Worm (Caenorhabditis elegans) whole organism, L3 larva: ENCODE measurements around the gene F02E11.7.
"Not testable (repeated sequence)": the region's sequence is repeated elsewhere in the genome, so short reads cannot be mapped to it uniquely, and the experiment has no call there.

Experiments used
- R02D3.7 ChIP-seq: fragments of 150-350 bp; optimal IDR thresholded peaks from 2 replicates; lab custom pipeline; 2014; ENCODE audit warnings: missing biosample characterization, missing genetic modification characterization
- ZK546.5 ChIP-seq: sonication (generic microtip); optimal IDR thresholded peaks from 2 replicates; lab custom pipeline; 2017; ENCODE audit warnings: missing biosample characterization, missing genetic modification characterization
- ama-1 ChIP-seq: fragments of 150-350 bp; optimal IDR thresholded peaks from 2 replicates; lab custom pipeline; 2018
- ceh-28 ChIP-seq: fragments of 150-350 bp; optimal IDR thresholded peaks from 2 replicates; lab custom pipeline; 2014; ENCODE audit warnings: missing biosample characterization, missing genetic modification reagents, missing genetic modification characterization
- ceh-9 ChIP-seq: sonication (generic microtip); optimal IDR thresholded peaks from 2 replicates; lab custom pipeline; 2018; ENCODE audit warnings: missing biosample characterization, missing genetic modification characterization
- daf-12 ChIP-seq: fragments of 150-350 bp; optimal IDR thresholded peaks from 2 replicates; lab custom pipeline; 2014; ENCODE audit warnings: missing biosample characterization, missing genetic modification reagents, missing genetic modification characterization
- egl-5 ChIP-seq: fragments of 150-350 bp; optimal IDR thresholded peaks from 2 replicates; lab custom pipeline; 2017; ENCODE audit warnings: missing biosample characterization, missing genetic modification reagents, missing genetic modification characterization, inconsistent platforms
- elt-1 ChIP-seq: fragments of 150-350 bp; optimal IDR thresholded peaks from 2 replicates; lab custom pipeline; 2014; ENCODE audit warnings: missing biosample characterization, missing genetic modification characterization
- elt-2 ChIP-seq: sonication (generic microtip); optimal IDR thresholded peaks from 2 replicates; lab custom pipeline; 2016; ENCODE audit warnings: missing genetic modification reagents, mild to moderate bottlenecking, missing genetic modification characterization, missing compliant biosample characterization
- elt-3 ChIP-seq, 3 experiments: fragments of 150-350 bp in 1 of 3; sonication (generic microtip) in 2 of 3; optimal IDR thresholded peaks; 2 replicates in 2 of 3; 4 replicates in 1 of 3; lab custom pipeline; 2014 to 2017; ENCODE audit warnings: missing biosample characterization in 3 of 3, missing genetic modification characterization in 3 of 3
- eor-1 ChIP-seq, 2 experiments: fragments of 150-350 bp; optimal IDR thresholded peaks; 2 replicates each; lab custom pipeline; 2014 to 2018; ENCODE audit warnings: missing biosample characterization in 2 of 2, missing genetic modification characterization in 2 of 2
- fkh-10 ChIP-seq: sonication (generic microtip); optimal IDR thresholded peaks from 2 replicates; lab custom pipeline; 2017; ENCODE audit warnings: missing biosample characterization, missing genetic modification reagents, missing genetic modification characterization
- hmg-11 ChIP-seq: sonication (generic microtip); optimal IDR thresholded peaks from 2 replicates; lab custom pipeline; 2016; ENCODE audit warnings: missing genetic modification characterization, missing compliant biosample characterization
- jun-1 ChIP-seq: fragments of 150-350 bp; optimal IDR thresholded peaks from 2 replicates; lab custom pipeline; 2014; ENCODE audit warnings: missing biosample characterization, missing genetic modification reagents, missing genetic modification characterization
- lin-15B ChIP-seq: fragments of 150-350 bp; optimal IDR thresholded peaks from 2 replicates; lab custom pipeline; 2014; ENCODE audit warnings: missing biosample characterization, missing genetic modification characterization
- lin-39 ChIP-seq: fragments of 150-350 bp; optimal IDR thresholded peaks from 2 replicates; lab custom pipeline; 2018; ENCODE audit warnings: missing biosample characterization, missing genetic modification reagents, missing genetic modification characterization
- lsy-12 ChIP-seq: sonication (generic microtip); optimal IDR thresholded peaks from 2 replicates; lab custom pipeline; 2016; ENCODE audit warnings: mild to moderate bottlenecking, missing genetic modification characterization, missing compliant biosample characterization
- mml-1 ChIP-seq: fragments of 150-350 bp; sonication (generic microtip); optimal IDR thresholded peaks from 3 replicates; lab custom pipeline; 2014; ENCODE audit warnings: missing biosample characterization, missing genetic modification characterization
- nfya-1 ChIP-seq: sonication (generic microtip); optimal IDR thresholded peaks from 2 replicates; lab custom pipeline; 2017; ENCODE audit warnings: missing genetic modification characterization, mild to moderate bottlenecking, missing compliant biosample characterization, antibody characterized with exemption, moderate library complexity; ENCODE audit not compliant: insufficient read depth
- nhr-11 ChIP-seq: fragments of 150-350 bp; optimal IDR thresholded peaks from 2 replicates; lab custom pipeline; 2014; ENCODE audit warnings: missing biosample characterization, missing genetic modification characterization
- nhr-12 ChIP-seq: fragments of 150-350 bp; optimal IDR thresholded peaks from 2 replicates; lab custom pipeline; 2014; ENCODE audit warnings: missing biosample characterization, missing genetic modification characterization
- nhr-237 ChIP-seq: fragments of 150-350 bp; optimal IDR thresholded peaks from 2 replicates; lab custom pipeline; 2014; ENCODE audit warnings: missing biosample characterization, missing genetic modification characterization
- nhr-25 ChIP-seq: sonication (generic microtip); optimal IDR thresholded peaks from 2 replicates; lab custom pipeline; 2017; ENCODE audit warnings: missing biosample characterization, missing genetic modification characterization
- nhr-67 ChIP-seq: fragments of 150-350 bp; optimal IDR thresholded peaks from 2 replicates; lab custom pipeline; 2014; ENCODE audit warnings: missing biosample characterization, missing genetic modification characterization
- nhr-76 ChIP-seq: fragments of 150-350 bp; sonication (generic microtip); optimal IDR thresholded peaks from 5 replicates; lab custom pipeline; 2014; ENCODE audit warnings: missing biosample characterization, missing genetic modification characterization
- nhr-77 ChIP-seq: fragments of 150-350 bp; optimal IDR thresholded peaks from 2 replicates; lab custom pipeline; 2014; ENCODE audit warnings: missing biosample characterization, missing genetic modification characterization
- pha-4 ChIP-seq: fragments of 150-350 bp; optimal IDR thresholded peaks from 2 replicates; lab custom pipeline; 2014; ENCODE audit warnings: missing biosample characterization, missing genetic modification reagents, missing genetic modification characterization
- pqm-1 ChIP-seq: fragments of 150-350 bp; optimal IDR thresholded peaks from 2 replicates; lab custom pipeline; 2017; ENCODE audit warnings: missing biosample characterization, missing genetic modification characterization, inconsistent platforms
- skn-1 ChIP-seq: fragments of 150-350 bp; optimal IDR thresholded peaks from 2 replicates; lab custom pipeline; 2014; ENCODE audit warnings: missing biosample characterization, missing genetic modification characterization
- snpc-4 ChIP-seq: fragments of 150-350 bp; optimal IDR thresholded peaks from 2 replicates; lab custom pipeline; 2014; ENCODE audit warnings: missing biosample characterization, missing genetic modification characterization
- tbx-2 ChIP-seq: sonication (generic microtip); optimal IDR thresholded peaks from 2 replicates; lab custom pipeline; 2016; ENCODE audit warnings: mild to moderate bottlenecking, missing genetic modification characterization, missing compliant biosample characterization
- unc-39 ChIP-seq: sonication (generic microtip); optimal IDR thresholded peaks from 4 replicates; lab custom pipeline; 2017; ENCODE audit warnings: missing biosample characterization, missing genetic modification characterization
- zag-1 ChIP-seq: fragments of 150-350 bp; optimal IDR thresholded peaks from 2 replicates; lab custom pipeline; 2014; ENCODE audit warnings: missing biosample characterization, missing genetic modification characterization
- ztf-11 ChIP-seq: fragments of 150-350 bp; optimal IDR thresholded peaks from 2 replicates; lab custom pipeline; 2014; ENCODE audit warnings: missing biosample characterization, missing genetic modification characterization
- ztf-4 ChIP-seq: fragments of 150-350 bp; optimal IDR thresholded peaks from 2 replicates; lab custom pipeline; 2014; ENCODE audit warnings: missing biosample characterization, missing genetic modification characterization

The F02E11.7 gene

ce11 chrII:3290544-3290943 lies 23.1 kb downstream of the F02E11.7 start, which contains the start of gene F39E9.14:
TSS of gene F39E9.14 (minus strand) at chrII:3290644.
- TF ChIP-seq ceh-9, mml-1, ztf-4 (tag; lab: Kevin White, UChicago): not testable (repeated sequence)

- TF ChIP-seq pqm-1 (tag; lab: Kevin White, UChicago), result peak; percentile 55
- TF ChIP-seq snpc-4, result no peak
- peak; percentile 77 for TF ChIP-seq elt-2 (tag; lab: Kevin White, UChicago)
Observed at ce11 chrII:3295193-3295592, 27.7 kb downstream of the F02E11.7 start, which contains the start of gene btb-17. TSS of gene btb-17 (plus strand) at chrII:3295405.

ce11 chrII:3296644-3297043 lies 29.2 kb downstream of the F02E11.7 start, which contains the start of gene btb-16:
TSS of gene btb-16 (plus strand) at chrII:3296883.
- TF ChIP-seq pqm-1 (tag; lab: Kevin White, UChicago) (peak; percentile 6), ztf-4 (tag; lab: Kevin White, UChicago) (no peak), lin-15B (tag; lab: Kevin White, UChicago) (no peak), ztf-11 (tag; lab: Kevin White, UChicago) (no peak), nhr-76 (tag; lab: Kevin White, UChicago) (no peak), elt-1 (tag; lab: Kevin White, UChicago) (no peak), ceh-9 (tag; lab: Kevin White, UChicago) (no peak), unc-39 (tag; lab: Kevin White, UChicago) (no peak), pha-4 (tag; lab: Kevin White, UChicago) (peak; percentile 85), elt-2 (tag; lab: Kevin White, UChicago) (peak; percentile 61), nhr-237 (tag; lab: Kevin White, UChicago) (no peak), nfya-1 (tag; lab: Kevin White, UChicago) (no peak), ZK546.5 (no peak), R02D3.7 (tag; lab: Kevin White, UChicago) (no peak), daf-12 (tag; lab: Kevin White, UChicago) (no peak), nhr-67 (tag; lab: Kevin White, UChicago) (no peak)
- TF ChIP-seq, all 47 proteins: peak for 3

ce11 chrII:3297914-3298313 lies 30.4 kb downstream of the F02E11.7 start, which contains the start of gene btb-18:
TSS of gene btb-18 (plus strand) at chrII:3298214.
- TF ChIP-seq zag-1 (tag; lab: Kevin White, UChicago) (no peak), skn-1 (tag; lab: Kevin White, UChicago) (no peak), nhr-77 (tag; lab: Kevin White, UChicago) (no peak), nhr-25 (tag; lab: Kevin White, UChicago) (no peak), ztf-4 (tag; lab: Kevin White, UChicago) (no peak), elt-3 (tag; optimal IDR thresholded peaks at IDR 0.05; lab: Kevin White, UChicago) (no peak), ceh-28 (tag; lab: Kevin White, UChicago) (no peak), ama-1 (lab: Kevin White, UChicago) (no peak)

- no peak for TF ChIP-seq nhr-237 (tag; lab: Kevin White, UChicago)
- TF ChIP-seq lin-39, result no peak
- TF ChIP-seq nhr-12 (tag; lab: Kevin White, UChicago), result no peak
- no peak for TF ChIP-seq jun-1 (tag; lab: Kevin White, UChicago)
- no peak for TF ChIP-seq ZK546.5
- no peak for TF ChIP-seq eor-1 (tag; optimal IDR thresholded peaks at IDR 0.05; lab: Kevin White, UChicago)
- no peak for TF ChIP-seq egl-5 (tag; lab: Kevin White, UChicago)
- no peak for TF ChIP-seq nhr-11
- TF ChIP-seq R02D3.7 (tag; lab: Kevin White, UChicago), result no peak
- no peak for TF ChIP-seq lsy-12 (tag; lab: Kevin White, UChicago)
- no peak for TF ChIP-seq hmg-11 (tag; lab: Kevin White, UChicago)
- TF ChIP-seq fkh-10, result no peak
- TF ChIP-seq mml-1 (tag; lab: Kevin White, UChicago), result no peak
- no peak for TF ChIP-seq tbx-2 (tag; lab: Kevin White, UChicago)
- TF ChIP-seq ama-1 (lab: Kevin White, UChicago), result no peak
Observed at ce11 chrII:3299457-3299856, 32.0 kb downstream of the F02E11.7 start, which contains the start of gene btb-22. TSS of gene btb-22 (plus strand) at chrII:3299757.
